Worm (Caenorhabditis elegans) whole organism, late embryonic: Measurements from ENCODE around the gene wdfy-2.

ENCODE experiments used
- K09A11.1 ChIP-seq: sonication (generic microtip); optimal IDR thresholded peaks from 2 replicates; lab custom pipeline; 2017; ENCODE audit warnings: antibody characterized with exemption, mild to moderate bottlenecking, missing genetic modification characterization, missing compliant biosample characterization; ENCODE audit not compliant: insufficient read depth
- ama-1 ChIP-seq: fragments of 150-350 bp; optimal IDR thresholded peaks from 2 replicates; lab custom pipeline; 2014
- ref-2 ChIP-seq: sonication (generic microtip); optimal IDR thresholded peaks from 2 replicates; lab custom pipeline; 2016; ENCODE audit warnings: missing genetic modification characterization, missing compliant biosample characterization

DNA sequence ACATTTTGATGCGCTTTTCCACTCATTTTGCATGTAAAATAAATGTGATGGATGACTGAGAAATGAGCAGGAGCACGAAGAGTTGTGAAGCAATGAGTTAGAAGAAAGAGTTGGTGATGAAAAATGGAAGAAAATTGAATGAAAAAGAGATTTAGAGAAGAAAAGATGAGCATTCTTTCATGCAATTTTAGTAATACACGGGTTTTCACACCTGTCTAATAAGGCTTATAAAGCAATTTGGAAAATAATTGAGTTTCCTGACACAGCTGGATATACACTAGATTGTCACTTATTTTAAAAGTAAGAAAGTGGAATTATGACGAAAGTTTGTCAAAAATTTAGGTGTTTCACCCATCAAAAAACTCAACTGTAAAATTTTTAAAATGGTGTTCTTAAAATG, 8.9 kb upstream of the wdfy-2 start:
- TF ChIP-seq ama-1 (lab: Kevin White, UChicago), result no peak
- no peak for TF ChIP-seq K09A11.1 (tag; lab: Kevin White, UChicago)
- TF ChIP-seq ref-2, result no peak
